Fruit fly (Drosophila melanogaster): ENCODE data around the gene cv.
A peak's percentile ranks its signal among the peaks of the same experiment; 100 is the strongest.

Gene cv

dm6 chrX:5664222-5664621 lies 25.6 kb upstream of the cv start (continued):
- TF ChIP-seq CG16813 (GFP tag; IDR thresholded peaks at IDR 0.05; ENCODE audit: partially characterized antibody): no peak
- TF ChIP-seq Nf-YB (GFP tag; optimal IDR thresholded peaks at IDR 0.05): no peak
- peak; percentile 56; the same call in 1 of the 2 replicates for TF ChIP-seq chm (GFP tag; IDR thresholded peaks at IDR 0.05)
- no peak for TF ChIP-seq crol (GFP tag; IDR thresholded peaks at IDR 0.05)
- no peak for TF ChIP-seq Rx (GFP tag; IDR thresholded peaks at IDR 0.05)
- no peak for TF ChIP-seq Kr (GFP tag; optimal IDR thresholded peaks at IDR 0.05)
- no peak for TF ChIP-seq CG10147 (GFP tag; optimal IDR thresholded peaks at IDR 0.05)
- TF ChIP-seq Ets97D (GFP tag; optimal IDR thresholded peaks at IDR 0.05): peak; percentile 73
- no peak for TF ChIP-seq sens (GFP tag)
- no peak for TF ChIP-seq chinmo (GFP tag; IDR thresholded peaks at IDR 0.05; ENCODE audit: partially characterized antibody)

- TF ChIP-seq CG12942 (GFP tag; optimal IDR thresholded peaks at IDR 0.05): no peak
- no peak for TF ChIP-seq br (optimal IDR thresholded peaks at IDR 0.05)
- peak; percentile 98 for TF ChIP-seq bbx (GFP tag; IDR thresholded peaks at IDR 0.05; ENCODE audit: partially characterized antibody)
- TF ChIP-seq nmo (GFP tag; optimal IDR thresholded peaks at IDR 0.05): peak; percentile 55
- peak; percentile 37; the same call in 1 of the 4 replicates for TF ChIP-seq Gug (GFP tag; IDR thresholded peaks at IDR 0.05)
- peak; percentile 92 for TF ChIP-seq cg (GFP tag; optimal IDR thresholded peaks at IDR 0.05)
- no peak for TF ChIP-seq CG14014 (GFP tag; IDR thresholded peaks at IDR 0.05)
- TF ChIP-seq aop (GFP tag; IDR thresholded peaks at IDR 0.05): no peak
- TF ChIP-seq CG1792 (GFP tag; optimal IDR thresholded peaks at IDR 0.05): peak; percentile 12
- TF ChIP-seq fd102C (GFP tag; optimal IDR thresholded peaks at IDR 0.05): no peak
- TF ChIP-seq HLH4C (GFP tag; IDR thresholded peaks at IDR 0.05; ENCODE audit: partially characterized antibody): peak; percentile 97
- TF ChIP-seq CoRest (tag; optimal IDR thresholded peaks at IDR 0.05): peak; percentile 14
- peak; percentile 21 for TF ChIP-seq CHES-1-like (GFP tag; optimal IDR thresholded peaks at IDR 0.05)
- TF ChIP-seq CG34376 (GFP tag; optimal IDR thresholded peaks at IDR 0.05): peak; percentile 40
- no peak for TF ChIP-seq lmd (GFP tag; IDR thresholded peaks at IDR 0.05)
- no peak for TF ChIP-seq nom (GFP tag; optimal IDR thresholded peaks at IDR 0.05)
- no peak for TF ChIP-seq CG6813 (GFP tag; optimal IDR thresholded peaks at IDR 0.05)
- TF ChIP-seq CG15514 (GFP tag; optimal IDR thresholded peaks at IDR 0.05): peak; percentile 95
- TF ChIP-seq CG17829 (tag; optimal IDR thresholded peaks at IDR 0.05): peak; percentile 61
- TF ChIP-seq twi (tag; optimal IDR thresholded peaks at IDR 0.05): peak; percentile 15
- no peak for TF ChIP-seq CG17568 (GFP tag; optimal IDR thresholded peaks at IDR 0.05)
- peak; percentile 27 for TF ChIP-seq Deaf1 (tag; optimal IDR thresholded peaks at IDR 0.05)
- peak; percentile 95 for TF ChIP-seq zen2 (GFP tag; IDR thresholded peaks at IDR 0.05; ENCODE audit: partially characterized antibody)
- peak; percentile 48 for TF ChIP-seq CG3847 (GFP tag; IDR thresholded peaks at IDR 0.05)
- TF ChIP-seq Xrp1 (GFP tag; IDR thresholded peaks at IDR 0.05): no peak
- TF ChIP-seq lab (GFP tag; optimal IDR thresholded peaks at IDR 0.05): peak; percentile 28
- 0 out of 2 replicates have a peak, but pooled peaks have one; percentile 55 for TF ChIP-seq NFAT (GFP tag; IDR thresholded peaks at IDR 0.05)
- TF ChIP-seq CG3995 (GFP tag; optimal IDR thresholded peaks at IDR 0.05): peak; percentile 16
- peak; percentile 56 for TF ChIP-seq mam (GFP tag; optimal IDR thresholded peaks at IDR 0.05)
- peak; percentile 66 for TF ChIP-seq stwl (tag; optimal IDR thresholded peaks at IDR 0.05)
- TF ChIP-seq CG8765 (GFP tag; IDR thresholded peaks at IDR 0.05): no peak
- TF ChIP-seq CG8388 (GFP tag; optimal IDR thresholded peaks at IDR 0.05): peak; percentile 3
- peak in 1 of 3 experiments; percentile 19 for TF ChIP-seq Stat92E (GFP tag; optimal IDR thresholded peaks at IDR 0.05)
- peak; percentile 68 for TF ChIP-seq Sin3A (optimal IDR thresholded peaks at IDR 0.05)
- peak; percentile 96 for TF ChIP-seq nerfin-2 (GFP tag; IDR thresholded peaks at IDR 0.05; ENCODE audit: partially characterized antibody)
- peak; percentile 15 for TF ChIP-seq Mad (GFP tag; optimal IDR thresholded peaks at IDR 0.05)
- TF ChIP-seq CG15073 (GFP tag; optimal IDR thresholded peaks at IDR 0.05): no peak
- TF ChIP-seq CG9932 (GFP tag; IDR thresholded peaks at IDR 0.05): peak; percentile 77
- TF ChIP-seq Fer1 (GFP tag; optimal IDR thresholded peaks at IDR 0.05): peak; percentile 27
- peak; percentile 91; the same call in 3 of the 4 replicates for TF ChIP-seq chinmo (GFP tag; IDR thresholded peaks at IDR 0.05; ENCODE audit: partially characterized antibody)
These were observed 23.9 kb upstream of the cv start, which contains the start of the genes Sirt4 and CG4119 for dm6 chrX:5665902-5666301. Gene Sirt4, minus strand, starts transcription at chrX:5665940. Gene CG4119, plus strand, starts transcription at chrX:5666052.
